Worm (Caenorhabditis elegans) whole organism, L2 larva: ENCODE data around the gene F10A3.12.

ENCODE experiments used
- R02D3.7 ChIP-seq: fragments of 150-350 bp; optimal IDR thresholded peaks from 2 replicates; lab custom pipeline; 2014; ENCODE audit warnings: missing biosample characterization, missing genetic modification characterization
- Y55F3AM.14 ChIP-seq: fragments of 200-800 bp; sonication (Bioruptor generic); optimal IDR thresholded peaks from 2 replicates; lab custom pipeline; 2018; ENCODE audit warnings: mild to moderate bottlenecking, missing genetic modification characterization, missing compliant biosample characterization
- ZK546.5 ChIP-seq: sonication (generic microtip); optimal IDR thresholded peaks from 2 replicates; lab custom pipeline; 2017; ENCODE audit warnings: missing biosample characterization, missing genetic modification characterization
- aly-2 ChIP-seq: fragments of 150-350 bp; optimal IDR thresholded peaks from 2 replicates; lab custom pipeline; 2014; ENCODE audit warnings: missing biosample characterization, missing genetic modification characterization
- blmp-1 ChIP-seq: sonication (generic microtip); optimal IDR thresholded peaks from 2 replicates; lab custom pipeline; 2017; ENCODE audit warnings: missing genetic modification characterization, mild to moderate bottlenecking, missing compliant biosample characterization, antibody characterized with exemption, moderate library complexity; ENCODE audit not compliant: insufficient read depth
- ceh-82 ChIP-seq: fragments of 150-350 bp; optimal IDR thresholded peaks from 2 replicates; lab custom pipeline; 2014; ENCODE audit warnings: missing biosample characterization, missing genetic modification characterization
- crh-2 ChIP-seq: sonication (generic microtip); optimal IDR thresholded peaks from 2 replicates; lab custom pipeline; 2017; ENCODE audit warnings: missing biosample characterization, missing genetic modification characterization
- egl-27 ChIP-seq: sonication (generic microtip); optimal IDR thresholded peaks from 3 replicates; lab custom pipeline; 2017; ENCODE audit warnings: missing biosample characterization, missing genetic modification reagents, missing genetic modification characterization
- elt-1 ChIP-seq: fragments of 150-350 bp; optimal IDR thresholded peaks from 2 replicates; lab custom pipeline; 2014; ENCODE audit warnings: missing biosample characterization, missing genetic modification characterization
- fos-1 ChIP-seq: fragments of 150-350 bp; optimal IDR thresholded peaks from 2 replicates; lab custom pipeline; 2014; ENCODE audit warnings: missing biosample characterization, missing genetic modification characterization
- gmeb-1 ChIP-seq: fragments of 150-350 bp; optimal IDR thresholded peaks from 2 replicates; lab custom pipeline; 2014; ENCODE audit warnings: missing biosample characterization, missing genetic modification characterization
- lin-11 ChIP-seq: fragments of 150-350 bp; sonication (generic microtip); optimal IDR thresholded peaks from 2 replicates; lab custom pipeline; 2014; ENCODE audit warnings: missing biosample characterization, missing genetic modification characterization, inconsistent platforms, mixed read lengths
- lin-13 ChIP-seq: fragments of 150-350 bp; optimal IDR thresholded peaks from 2 replicates; lab custom pipeline; 2014; ENCODE audit warnings: missing biosample characterization, missing genetic modification reagents, missing genetic modification characterization
- lin-39 ChIP-seq: fragments of 150-350 bp; optimal IDR thresholded peaks from 2 replicates; lab custom pipeline; 2014; ENCODE audit warnings: missing biosample characterization, missing genetic modification reagents, missing genetic modification characterization
- lsy-2 ChIP-seq, 2 experiments: fragments of 150-350 bp in 1 of 2; sonication (generic microtip) in 1 of 2; optimal IDR thresholded peaks; 2 replicates each; lab custom pipeline; 2014 to 2017; ENCODE audit warnings: missing biosample characterization in 2 of 2, missing genetic modification characterization in 2 of 2
- mab-5 ChIP-seq: fragments of 150-350 bp; optimal IDR thresholded peaks from 2 replicates; lab custom pipeline; 2014; ENCODE audit warnings: missing biosample characterization, missing genetic modification characterization
- mdl-1 ChIP-seq, 2 experiments: fragments of 150-350 bp in 1 of 2; sonication (generic microtip) in 1 of 2; optimal IDR thresholded peaks; 2 replicates each; lab custom pipeline; 2017; ENCODE audit warnings: missing biosample characterization in 2 of 2, missing genetic modification characterization in 2 of 2
- nhr-11 ChIP-seq: fragments of 150-350 bp; optimal IDR thresholded peaks from 2 replicates; lab custom pipeline; 2014; ENCODE audit warnings: missing biosample characterization, missing genetic modification characterization
- nhr-129 ChIP-seq: fragments of 150-350 bp; optimal IDR thresholded peaks from 2 replicates; lab custom pipeline; 2014; ENCODE audit warnings: missing biosample characterization, missing genetic modification characterization
- nhr-21 ChIP-seq: fragments of 150-350 bp; optimal IDR thresholded peaks from 2 replicates; lab custom pipeline; 2014; ENCODE audit warnings: missing biosample characterization, missing genetic modification characterization
- nhr-23 ChIP-seq: fragments of 150-350 bp; optimal IDR thresholded peaks from 2 replicates; lab custom pipeline; 2014; ENCODE audit warnings: missing biosample characterization, missing genetic modification reagents, missing genetic modification characterization
- nhr-237 ChIP-seq: fragments of 150-350 bp; optimal IDR thresholded peaks from 2 replicates; lab custom pipeline; 2014; ENCODE audit warnings: missing biosample characterization, missing genetic modification characterization
- nhr-25 ChIP-seq: fragments of 150-350 bp; sonication (generic microtip); optimal IDR thresholded peaks from 3 replicates; lab custom pipeline; 2014; ENCODE audit warnings: missing biosample characterization, missing genetic modification characterization
- nhr-6 ChIP-seq: fragments of 150-350 bp; optimal IDR thresholded peaks from 2 replicates; lab custom pipeline; 2014; ENCODE audit warnings: missing biosample characterization, missing genetic modification characterization
- nhr-77 ChIP-seq: fragments of 150-350 bp; optimal IDR thresholded peaks from 2 replicates; lab custom pipeline; 2014; ENCODE audit warnings: missing biosample characterization, missing genetic modification characterization
- sem-4 ChIP-seq: fragments of 150-350 bp; optimal IDR thresholded peaks from 2 replicates; lab custom pipeline; 2014; ENCODE audit warnings: missing biosample characterization, missing genetic modification reagents, missing genetic modification characterization
- skn-1 ChIP-seq: sonication (generic microtip); optimal IDR thresholded peaks from 2 replicates; lab custom pipeline; 2017; ENCODE audit warnings: missing biosample characterization, missing genetic modification characterization
- sma-3 ChIP-seq: sonication (generic microtip); optimal IDR thresholded peaks from 2 replicates; lab custom pipeline; 2016; ENCODE audit warnings: missing genetic modification reagents, missing genetic modification characterization, missing compliant biosample characterization
- sma-9 ChIP-seq, 2 experiments: fragments of 150-350 bp in 1 of 2; sonication (generic microtip) in 1 of 2; optimal IDR thresholded peaks; 2 replicates each; lab custom pipeline; 2014 to 2016; ENCODE audit warnings: missing genetic modification characterization in 2 of 2, mild to moderate bottlenecking in 1 of 2, missing biosample characterization in 1 of 2, missing compliant biosample characterization in 1 of 2, missing genetic modification reagents in 1 of 2, moderate library complexity in 1 of 2
- snpc-4 ChIP-seq: fragments of 150-350 bp; optimal IDR thresholded peaks from 2 replicates; lab custom pipeline; 2014; ENCODE audit warnings: missing biosample characterization, missing genetic modification characterization
- ztf-1 ChIP-seq: fragments of 200-800 bp; sonication (Bioruptor generic); conservative IDR thresholded peaks from 2 replicates; pipeline ENCODE4 v1.3.6; 2022; ENCODE audit warnings: missing genetic modification characterization, missing compliant biosample characterization
- ztf-4 ChIP-seq: fragments of 150-350 bp; optimal IDR thresholded peaks from 2 replicates; lab custom pipeline; 2014; ENCODE audit warnings: missing biosample characterization, missing genetic modification characterization

The F10A3.12 gene

DNA sequence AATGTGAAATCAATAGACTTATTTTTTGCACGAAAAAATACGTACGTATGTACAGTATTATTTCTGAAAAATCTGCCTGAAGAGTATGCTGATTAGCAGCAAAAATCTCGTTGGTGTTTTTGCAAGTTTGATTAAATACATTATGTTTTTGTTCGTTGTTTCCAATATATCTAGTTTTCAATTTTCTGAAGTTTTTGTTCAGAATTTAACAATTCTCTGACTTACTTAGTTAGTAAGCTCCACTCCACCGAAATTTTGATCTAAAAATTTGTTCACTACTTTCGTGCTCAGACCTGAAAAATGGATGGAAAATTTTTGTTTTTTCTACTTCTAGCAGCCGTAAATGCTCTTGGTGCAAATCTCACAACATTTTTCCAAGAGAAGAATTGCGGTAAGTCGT is 41.1 kb downstream of the F10A3.12 start, which contains the start of gene irld-26:
TSS of gene irld-26 (plus strand) at position 301 of the 400 bp plus-strand sequence.
- TF ChIP-seq lin-11 (tag; lab: Kevin White, UChicago) (no peak), nhr-11 (tag; lab: Kevin White, UChicago) (no peak), sma-3 (GFP tag; lab: Kevin White, UChicago) (no peak), aly-2 (tag; lab: Kevin White, UChicago) (no peak), ceh-82 (tag; lab: Kevin White, UChicago) (no peak), ZK546.5 (tag; lab: Kevin White, UChicago) (no peak), lin-13 (GFP tag; lab: Kevin White, UChicago) (no peak)
- TF ChIP-seq, all 48 proteins: peak for 0

DNA sequence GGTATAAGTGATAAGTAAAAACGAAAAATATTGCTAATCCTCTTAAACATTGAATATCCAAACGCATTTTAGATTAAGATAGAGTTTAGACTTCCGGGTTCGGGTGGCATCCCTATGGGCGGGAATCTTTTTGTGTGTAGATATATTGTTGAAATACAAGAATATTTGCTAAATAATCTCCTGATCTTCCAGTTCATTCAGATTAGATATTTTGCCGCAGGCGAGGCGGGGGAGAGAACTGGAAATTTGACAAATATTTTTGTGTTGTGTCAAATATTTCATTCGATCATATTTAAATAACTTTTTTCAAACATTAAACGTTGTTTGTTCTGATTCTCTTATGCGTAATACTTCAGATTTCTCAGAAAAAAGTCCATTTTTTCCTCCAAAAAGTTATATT is 46.0 kb downstream of the F10A3.12 start, which contains the start of gene oac-15:
TSS of gene oac-15 (minus strand) at position 101 of the 400 bp plus-strand sequence.
- TF ChIP-seq gmeb-1 (tag; lab: Kevin White, UChicago), result no peak
- TF ChIP-seq, all 48 proteins: peak for 0

DNA sequence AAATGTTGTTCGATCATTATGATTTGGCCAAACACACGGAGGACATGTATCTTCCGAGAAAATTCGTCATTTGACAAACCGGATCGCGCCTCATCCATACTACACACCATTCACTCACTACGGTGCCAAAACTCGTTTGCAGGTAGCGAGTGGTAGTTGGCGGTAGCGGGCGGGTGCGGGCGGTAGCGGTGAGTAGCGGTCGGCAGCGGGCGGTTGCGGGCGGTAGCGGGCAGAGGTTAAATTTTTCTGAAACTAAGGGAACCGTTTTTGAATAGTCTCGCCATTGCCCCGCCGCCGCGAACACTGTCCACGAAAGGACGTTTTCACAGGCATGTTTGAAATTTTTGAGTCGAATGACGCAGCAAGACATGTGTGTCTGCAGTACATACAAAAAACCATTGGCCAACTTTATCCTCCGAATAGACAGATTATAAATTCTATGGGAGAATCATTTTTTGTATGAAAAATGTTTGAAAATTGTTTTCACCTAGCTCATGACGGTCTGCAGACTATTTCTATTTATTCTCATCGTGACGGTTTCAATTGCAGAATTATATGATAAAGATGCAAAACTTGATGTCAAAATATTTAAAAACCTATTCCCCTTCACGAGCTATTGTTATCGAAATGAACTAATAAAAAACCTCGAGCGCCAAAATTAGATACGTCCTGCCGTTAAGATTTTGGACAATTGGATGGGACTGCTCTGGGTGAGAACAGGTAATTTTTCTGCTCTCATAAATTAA is 46.6 kb downstream of the F10A3.12 start, which contains the start of gene F11A5.16:
TSS of gene F11A5.16 (plus strand) at position 696 of the 746 bp plus-strand sequence.
- TF ChIP-seq sma-3 (GFP tag; lab: Kevin White, UChicago) (no peak), elt-1 (tag; lab: Kevin White, UChicago) (no peak), nhr-6 (tag; lab: Kevin White, UChicago) (no peak), lin-39 (tag; lab: Kevin White, UChicago) (no peak), fos-1 (tag; lab: Kevin White, UChicago) (no peak), nhr-11 (tag; lab: Kevin White, UChicago) (no peak), ztf-1 (GFP tag; lab: Robert Waterston, UW) (no peak), nhr-129 (tag; lab: Kevin White, UChicago) (no peak), snpc-4 (tag; lab: Kevin White, UChicago) (no peak), skn-1 (tag; lab: Kevin White, UChicago) (no peak), lsy-2 (tag; optimal IDR thresholded peaks at IDR 0.05; lab: Kevin White, UChicago) (no peak), nhr-23 (tag; lab: Kevin White, UChicago) (no peak), crh-2 (tag; lab: Kevin White, UChicago) (no peak)

DNA sequence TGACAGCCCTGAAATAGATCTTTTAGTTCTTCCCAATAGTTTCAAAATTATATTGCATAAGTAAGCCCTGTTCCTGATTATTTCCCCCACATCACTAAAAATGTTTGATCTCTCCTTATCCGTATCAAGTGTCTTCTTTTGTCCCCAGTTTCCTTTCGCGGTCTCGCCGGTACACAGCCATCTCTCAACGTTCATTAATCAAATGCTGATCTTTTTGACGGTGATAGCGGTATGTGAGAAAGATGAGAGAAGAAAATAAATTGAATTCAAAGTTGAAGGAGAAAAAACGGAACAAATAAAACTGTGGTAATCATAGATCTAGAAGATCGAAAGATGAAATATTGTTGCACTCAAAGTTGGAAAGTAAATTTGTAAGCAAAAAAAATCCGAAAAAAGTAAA is 47.9 kb downstream of the F10A3.12 start:
- TF ChIP-seq sma-9 (GFP tag; optimal IDR thresholded peaks at IDR 0.05; lab: Kevin White, UChicago) (peak; percentile 76), sma-9 (tag; optimal IDR thresholded peaks at IDR 0.05; lab: Kevin White, UChicago) (no peak), lin-13 (GFP tag; lab: Kevin White, UChicago) (no peak), nhr-21 (tag; lab: Kevin White, UChicago) (peak; percentile 61), snpc-4 (tag; lab: Kevin White, UChicago) (no peak), nhr-77 (tag; lab: Kevin White, UChicago) (no peak), mab-5 (tag; lab: Kevin White, UChicago) (no peak)

DNA sequence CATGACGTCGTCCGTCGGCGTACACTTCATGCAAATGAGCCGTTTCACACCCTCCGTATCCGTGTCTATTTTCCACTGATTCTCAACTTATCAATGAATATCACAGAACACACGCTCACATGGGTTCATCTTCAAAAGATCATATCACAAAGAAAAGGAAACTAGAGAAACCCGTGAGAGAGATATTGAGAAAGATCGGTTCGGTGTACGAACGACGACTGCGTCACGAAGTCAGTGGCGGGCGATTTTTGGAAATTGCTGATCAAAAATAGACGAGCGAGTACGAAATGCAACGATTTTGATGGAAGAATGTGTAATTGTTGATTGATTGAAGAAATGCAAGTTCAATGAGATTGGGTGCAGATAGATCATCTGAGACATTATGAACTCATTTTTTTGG is 49.5 kb downstream of the F10A3.12 start:
- no peak for TF ChIP-seq ztf-4 (tag; lab: Kevin White, UChicago)
- peak; percentile 91 for TF ChIP-seq sma-9 (GFP tag; optimal IDR thresholded peaks at IDR 0.05; lab: Kevin White, UChicago)
- no peak for TF ChIP-seq sma-9 (tag; optimal IDR thresholded peaks at IDR 0.05; lab: Kevin White, UChicago)
- TF ChIP-seq nhr-21 (tag; lab: Kevin White, UChicago), result peak; percentile 81
- no peak for TF ChIP-seq ceh-82 (tag; lab: Kevin White, UChicago)
- peak; percentile 0 for TF ChIP-seq egl-27
- TF ChIP-seq nhr-11 (tag; lab: Kevin White, UChicago), result no peak
- no peak for TF ChIP-seq nhr-237 (tag; lab: Kevin White, UChicago)
- TF ChIP-seq nhr-25 (tag; lab: Kevin White, UChicago), result peak; percentile 45
- TF ChIP-seq fos-1 (tag; lab: Kevin White, UChicago), result no peak
- TF ChIP-seq crh-2 (tag; lab: Kevin White, UChicago), result peak; percentile 5
- TF ChIP-seq R02D3.7 (tag; lab: Kevin White, UChicago), result no peak
- no peak for TF ChIP-seq lin-11 (tag; lab: Kevin White, UChicago)
- TF ChIP-seq mdl-1 (tag; optimal IDR thresholded peaks at IDR 0.05; lab: Kevin White, UChicago), result peak in 1 of 2 experiments; percentile 3
- TF ChIP-seq gmeb-1 (tag; lab: Kevin White, UChicago), result peak; percentile 27
- no peak for TF ChIP-seq lin-13 (GFP tag; lab: Kevin White, UChicago)
- peak; percentile 36 for TF ChIP-seq sma-3 (GFP tag; lab: Kevin White, UChicago)
- peak; percentile 49 for TF ChIP-seq blmp-1
- no peak for TF ChIP-seq nhr-23 (tag; lab: Kevin White, UChicago)
- no peak for TF ChIP-seq sem-4
- peak; percentile 14 for TF ChIP-seq Y55F3AM.14 (GFP tag; lab: Kevin White, UChicago)
